Worm (Caenorhabditis elegans) whole organism, L3 larva: ENCODE data around the gene yju-2.

Experiments used
- ZK546.5 ChIP-seq: sonication (generic microtip); optimal IDR thresholded peaks from 2 replicates; lab custom pipeline; 2017; ENCODE audit warnings: missing biosample characterization, missing genetic modification characterization
- aly-2 ChIP-seq: fragments of 150-350 bp; optimal IDR thresholded peaks from 2 replicates; lab custom pipeline; 2014; ENCODE audit warnings: missing biosample characterization, missing genetic modification characterization
- ama-1 ChIP-seq: fragments of 150-350 bp; optimal IDR thresholded peaks from 2 replicates; lab custom pipeline; 2018
- ceh-28 ChIP-seq: fragments of 150-350 bp; optimal IDR thresholded peaks from 2 replicates; lab custom pipeline; 2014; ENCODE audit warnings: missing biosample characterization, missing genetic modification reagents, missing genetic modification characterization
- ceh-9 ChIP-seq: sonication (generic microtip); optimal IDR thresholded peaks from 2 replicates; lab custom pipeline; 2018; ENCODE audit warnings: missing biosample characterization, missing genetic modification characterization
- egl-5 ChIP-seq: fragments of 150-350 bp; optimal IDR thresholded peaks from 2 replicates; lab custom pipeline; 2017; ENCODE audit warnings: missing biosample characterization, missing genetic modification reagents, missing genetic modification characterization, inconsistent platforms
- elt-2 ChIP-seq: sonication (generic microtip); optimal IDR thresholded peaks from 2 replicates; lab custom pipeline; 2016; ENCODE audit warnings: missing genetic modification reagents, mild to moderate bottlenecking, missing genetic modification characterization, missing compliant biosample characterization
- fkh-10 ChIP-seq: sonication (generic microtip); optimal IDR thresholded peaks from 2 replicates; lab custom pipeline; 2017; ENCODE audit warnings: missing biosample characterization, missing genetic modification reagents, missing genetic modification characterization
- fkh-2 ChIP-seq: fragments of 150-350 bp; optimal IDR thresholded peaks from 2 replicates; lab custom pipeline; 2014; ENCODE audit warnings: missing biosample characterization, missing genetic modification reagents, missing genetic modification characterization
- fos-1 ChIP-seq: fragments of 150-350 bp; optimal IDR thresholded peaks from 2 replicates; lab custom pipeline; 2014; ENCODE audit warnings: missing biosample characterization, missing genetic modification characterization
- hmg-11 ChIP-seq: sonication (generic microtip); optimal IDR thresholded peaks from 2 replicates; lab custom pipeline; 2016; ENCODE audit warnings: missing genetic modification characterization, missing compliant biosample characterization
- jun-1 ChIP-seq: fragments of 150-350 bp; optimal IDR thresholded peaks from 2 replicates; lab custom pipeline; 2014; ENCODE audit warnings: missing biosample characterization, missing genetic modification reagents, missing genetic modification characterization
- lin-15B ChIP-seq: fragments of 150-350 bp; optimal IDR thresholded peaks from 2 replicates; lab custom pipeline; 2014; ENCODE audit warnings: missing biosample characterization, missing genetic modification characterization
- lin-39 ChIP-seq: fragments of 150-350 bp; optimal IDR thresholded peaks from 2 replicates; lab custom pipeline; 2018; ENCODE audit warnings: missing biosample characterization, missing genetic modification reagents, missing genetic modification characterization
- lsy-12 ChIP-seq: sonication (generic microtip); optimal IDR thresholded peaks from 2 replicates; lab custom pipeline; 2016; ENCODE audit warnings: mild to moderate bottlenecking, missing genetic modification characterization, missing compliant biosample characterization
- mdl-1 ChIP-seq: fragments of 150-350 bp; optimal IDR thresholded peaks from 2 replicates; lab custom pipeline; 2014; ENCODE audit warnings: missing biosample characterization, missing genetic modification characterization
- mml-1 ChIP-seq: fragments of 150-350 bp; sonication (generic microtip); optimal IDR thresholded peaks from 3 replicates; lab custom pipeline; 2014; ENCODE audit warnings: missing biosample characterization, missing genetic modification characterization
- nfya-1 ChIP-seq: sonication (generic microtip); optimal IDR thresholded peaks from 2 replicates; lab custom pipeline; 2017; ENCODE audit warnings: missing genetic modification characterization, mild to moderate bottlenecking, missing compliant biosample characterization, antibody characterized with exemption, moderate library complexity; ENCODE audit not compliant: insufficient read depth
- nhr-12 ChIP-seq: fragments of 150-350 bp; optimal IDR thresholded peaks from 2 replicates; lab custom pipeline; 2014; ENCODE audit warnings: missing biosample characterization, missing genetic modification characterization
- nhr-23 ChIP-seq: fragments of 150-350 bp; optimal IDR thresholded peaks from 2 replicates; lab custom pipeline; 2014; ENCODE audit warnings: missing biosample characterization, missing genetic modification reagents, missing genetic modification characterization
- nhr-25 ChIP-seq: sonication (generic microtip); optimal IDR thresholded peaks from 2 replicates; lab custom pipeline; 2017; ENCODE audit warnings: missing biosample characterization, missing genetic modification characterization
- nhr-43 ChIP-seq: sonication (generic microtip); optimal IDR thresholded peaks from 2 replicates; lab custom pipeline; 2016; ENCODE audit warnings: mild to moderate bottlenecking, missing genetic modification characterization, missing compliant biosample characterization; ENCODE audit not compliant: poor library complexity, severe bottlenecking
- nhr-76 ChIP-seq: fragments of 150-350 bp; sonication (generic microtip); optimal IDR thresholded peaks from 5 replicates; lab custom pipeline; 2014; ENCODE audit warnings: missing biosample characterization, missing genetic modification characterization
- pha-4 ChIP-seq: fragments of 150-350 bp; optimal IDR thresholded peaks from 2 replicates; lab custom pipeline; 2014; ENCODE audit warnings: missing biosample characterization, missing genetic modification reagents, missing genetic modification characterization
- pqm-1 ChIP-seq: fragments of 150-350 bp; optimal IDR thresholded peaks from 2 replicates; lab custom pipeline; 2017; ENCODE audit warnings: missing biosample characterization, missing genetic modification characterization, inconsistent platforms
- snpc-4 ChIP-seq: fragments of 150-350 bp; optimal IDR thresholded peaks from 2 replicates; lab custom pipeline; 2014; ENCODE audit warnings: missing biosample characterization, missing genetic modification characterization
- unc-39 ChIP-seq: sonication (generic microtip); optimal IDR thresholded peaks from 4 replicates; lab custom pipeline; 2017; ENCODE audit warnings: missing biosample characterization, missing genetic modification characterization
- unc-62 ChIP-seq: fragments of 150-350 bp; sonication (generic microtip); optimal IDR thresholded peaks from 4 replicates; lab custom pipeline; 2014; ENCODE audit warnings: missing biosample characterization, missing genetic modification reagents, missing genetic modification characterization
- ztf-4 ChIP-seq: fragments of 150-350 bp; optimal IDR thresholded peaks from 2 replicates; lab custom pipeline; 2014; ENCODE audit warnings: missing biosample characterization, missing genetic modification characterization

Gene yju-2

ce11 chrIII:7234148-7234547 lies 50.0 kb downstream of the yju-2 start, which contains the start of gene ndus-8:
ndus-8 (minus strand) TSS chrIII:7234202.
- peak; percentile 7 for TF ChIP-seq ceh-28
- TF ChIP-seq pqm-1 (tag; lab: Kevin White, UChicago), result no peak
- TF ChIP-seq unc-39 (tag; lab: Kevin White, UChicago), result no peak
- peak; percentile 89 for TF ChIP-seq nhr-23 (tag; lab: Kevin White, UChicago)
- no peak for TF ChIP-seq aly-2 (tag; lab: Kevin White, UChicago)
- TF ChIP-seq nfya-1 (tag; lab: Kevin White, UChicago), result peak; percentile 52
- TF ChIP-seq unc-62 (GFP tag; lab: Kevin White, UChicago), result no peak
- TF ChIP-seq ztf-4 (tag; lab: Kevin White, UChicago), result no peak
- TF ChIP-seq nhr-43 (tag; lab: Kevin White, UChicago), result peak; percentile 44
- no peak for TF ChIP-seq fos-1 (tag; lab: Kevin White, UChicago)
- no peak for TF ChIP-seq fkh-10 (GFP tag; lab: Kevin White, UChicago)
- TF ChIP-seq lin-39 (tag; lab: Kevin White, UChicago), result peak; percentile 24
- peak; percentile 88 for TF ChIP-seq pha-4 (tag; lab: Kevin White, UChicago)
- TF ChIP-seq nhr-76 (tag; lab: Kevin White, UChicago), result no peak
- peak; percentile 25 for TF ChIP-seq jun-1 (tag; lab: Kevin White, UChicago)
- peak; percentile 64 for TF ChIP-seq lin-15B (tag; lab: Kevin White, UChicago)
- TF ChIP-seq mml-1 (tag; lab: Kevin White, UChicago), result no peak
- no peak for TF ChIP-seq fkh-2 (tag; lab: Kevin White, UChicago)
- no peak for TF ChIP-seq nhr-12 (tag; lab: Kevin White, UChicago)
- peak; percentile 44 for TF ChIP-seq nhr-25
- no peak for TF ChIP-seq ama-1
- TF ChIP-seq mdl-1 (tag; lab: Kevin White, UChicago), result no peak
- TF ChIP-seq ZK546.5 (tag; lab: Kevin White, UChicago), result no peak
- peak; percentile 90 for TF ChIP-seq snpc-4 (tag; lab: Kevin White, UChicago)
- TF ChIP-seq lsy-12, result peak; percentile 30
- no peak for TF ChIP-seq ceh-9 (tag; lab: Kevin White, UChicago)
- TF ChIP-seq egl-5 (tag; lab: Kevin White, UChicago), result peak; percentile 5
- TF ChIP-seq elt-2 (tag; lab: Kevin White, UChicago), result peak; percentile 32
- TF ChIP-seq hmg-11 (tag; lab: Kevin White, UChicago), result peak; percentile 45
- TF ChIP-seq, all 47 proteins: peak for 14
